Worm (Caenorhabditis elegans) whole organism, L2 larva: ENCODE measurements around the gene fipr-15.

Experiments
- R02D3.7 ChIP-seq: fragments of 150-350 bp; optimal IDR thresholded peaks from 2 replicates; lab custom pipeline; 2014; ENCODE audit warnings: missing biosample characterization, missing genetic modification characterization
- ZK546.5 ChIP-seq: sonication (generic microtip); optimal IDR thresholded peaks from 2 replicates; lab custom pipeline; 2017; ENCODE audit warnings: missing biosample characterization, missing genetic modification characterization
- alr-1 ChIP-seq: fragments of 150-350 bp; optimal IDR thresholded peaks from 2 replicates; lab custom pipeline; 2014; ENCODE audit warnings: missing biosample characterization, missing genetic modification characterization
- aly-2 ChIP-seq: fragments of 150-350 bp; optimal IDR thresholded peaks from 2 replicates; lab custom pipeline; 2014; ENCODE audit warnings: missing biosample characterization, missing genetic modification characterization
- ceh-82 ChIP-seq: fragments of 150-350 bp; optimal IDR thresholded peaks from 2 replicates; lab custom pipeline; 2014; ENCODE audit warnings: missing biosample characterization, missing genetic modification characterization
- fos-1 ChIP-seq: fragments of 150-350 bp; optimal IDR thresholded peaks from 2 replicates; lab custom pipeline; 2014; ENCODE audit warnings: missing biosample characterization, missing genetic modification characterization
- mdl-1 ChIP-seq, 2 experiments: fragments of 150-350 bp in 1 of 2; sonication (generic microtip) in 1 of 2; optimal IDR thresholded peaks; 2 replicates each; lab custom pipeline; 2017; ENCODE audit warnings: missing biosample characterization in 2 of 2, missing genetic modification characterization in 2 of 2
- nhr-10 ChIP-seq: sonication (generic microtip); optimal IDR thresholded peaks from 2 replicates; lab custom pipeline; 2017; ENCODE audit warnings: missing biosample characterization, missing genetic modification characterization
- nhr-11 ChIP-seq: fragments of 150-350 bp; optimal IDR thresholded peaks from 2 replicates; lab custom pipeline; 2014; ENCODE audit warnings: missing biosample characterization, missing genetic modification characterization
- nhr-237 ChIP-seq: fragments of 150-350 bp; optimal IDR thresholded peaks from 2 replicates; lab custom pipeline; 2014; ENCODE audit warnings: missing biosample characterization, missing genetic modification characterization
- sma-9 ChIP-seq, 2 experiments: fragments of 150-350 bp in 1 of 2; sonication (generic microtip) in 1 of 2; optimal IDR thresholded peaks; 2 replicates each; lab custom pipeline; 2014 to 2016; ENCODE audit warnings: missing genetic modification characterization in 2 of 2, mild to moderate bottlenecking in 1 of 2, missing biosample characterization in 1 of 2, missing compliant biosample characterization in 1 of 2, missing genetic modification reagents in 1 of 2, moderate library complexity in 1 of 2
- unc-62 ChIP-seq: fragments of 150-350 bp; optimal IDR thresholded peaks from 2 replicates; lab custom pipeline; 2014; ENCODE audit warnings: missing biosample characterization, missing genetic modification reagents, missing genetic modification characterization
- zag-1 ChIP-seq: fragments of 150-350 bp; optimal IDR thresholded peaks from 2 replicates; lab custom pipeline; 2014; ENCODE audit warnings: missing biosample characterization, missing genetic modification characterization
- ztf-11 ChIP-seq: sonication (generic microtip); optimal IDR thresholded peaks from 2 replicates; lab custom pipeline; 2017; ENCODE audit warnings: missing biosample characterization, missing genetic modification characterization

DNA sequence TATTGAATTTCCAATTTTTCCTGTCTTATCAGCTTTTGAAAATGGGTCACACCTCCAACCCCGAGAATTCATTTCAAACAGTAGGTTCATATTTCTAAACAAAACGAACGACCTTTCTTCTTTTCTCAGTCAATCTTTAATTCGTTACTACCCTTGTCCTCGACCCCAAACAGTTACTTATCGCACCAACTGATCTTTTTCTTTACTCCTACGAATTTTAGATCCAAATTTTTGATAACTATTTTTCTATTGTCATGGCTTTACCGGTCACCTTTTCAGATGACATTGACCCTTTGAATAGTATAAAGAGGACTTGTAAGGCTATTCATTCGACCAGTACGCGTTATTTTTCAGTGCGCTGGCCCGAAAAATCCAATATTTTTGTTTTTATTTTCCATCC, 35.8 kb downstream of the fipr-15 start:
- TF ChIP-seq ceh-82 (tag; lab: Kevin White, UChicago) (no peak), R02D3.7 (no peak), zag-1 (tag; lab: Kevin White, UChicago) (no peak), mdl-1 (tag; optimal IDR thresholded peaks at IDR 0.05; lab: Kevin White, UChicago) (no peak), fos-1 (tag; lab: Kevin White, UChicago) (no peak), aly-2 (tag; lab: Kevin White, UChicago) (no peak), sma-9 (GFP tag; optimal IDR thresholded peaks at IDR 0.05; lab: Kevin White, UChicago) (no peak), sma-9 (tag; optimal IDR thresholded peaks at IDR 0.05; lab: Kevin White, UChicago) (no peak), ztf-11 (no peak), nhr-237 (tag; lab: Kevin White, UChicago) (no peak), nhr-10 (no peak), nhr-11 (tag; lab: Kevin White, UChicago) (no peak), alr-1 (no peak), unc-62 (no peak), ZK546.5 (tag; lab: Kevin White, UChicago) (no peak)
